Fruit fly (Drosophila melanogaster) whole organism, adult: ENCODE measurements around the gene RhoGAP5A.
A peak's percentile ranks its signal among the peaks of the same experiment; 100 is the strongest.

Source experiments
- CG11617 ChIP-seq: fragments of 200-800 bp; sonication (Bioruptor generic); optimal IDR thresholded peaks from 2 replicates; lab custom pipeline; 2017; ENCODE audit warnings: mild to moderate bottlenecking, missing biosample characterization, missing genetic modification reagents, missing genetic modification characterization
- CG12768 ChIP-seq: fragments of 200-800 bp; sonication (Bioruptor generic); optimal IDR thresholded peaks from 2 replicates; lab custom pipeline; 2017; ENCODE audit warnings: missing biosample characterization, missing genetic modification characterization, mild to moderate bottlenecking, moderate library complexity, missing genetic modification reagents
- CG14711 ChIP-seq: fragments of 200-800 bp; sonication (Bioruptor generic); optimal IDR thresholded peaks from 2 replicates; lab custom pipeline; 2018; ENCODE audit warnings: missing biosample characterization, mild to moderate bottlenecking, missing genetic modification characterization, moderate library complexity
- CG1620 ChIP-seq: fragments of 200-800 bp; sonication (Bioruptor generic); optimal IDR thresholded peaks from 2 replicates; lab custom pipeline; 2016; ENCODE audit warnings: missing biosample characterization, missing genetic modification characterization
- CG33017 ChIP-seq: fragments of 200-800 bp; sonication (Bioruptor generic); optimal IDR thresholded peaks from 2 replicates; lab custom pipeline; 2018; ENCODE audit warnings: missing biosample characterization, mild to moderate bottlenecking, missing genetic modification characterization, moderate library complexity
- CG5204 ChIP-seq: fragments of 200-800 bp; sonication (Bioruptor generic); optimal IDR thresholded peaks from 2 replicates; lab custom pipeline; 2016; ENCODE audit warnings: missing biosample characterization, missing genetic modification characterization
- CG7045 ChIP-seq: fragments of 200-800 bp; sonication (Bioruptor generic); optimal IDR thresholded peaks from 2 replicates; lab custom pipeline; 2017; ENCODE audit warnings: missing biosample characterization, mild to moderate bottlenecking, missing genetic modification characterization
- CG7101 ChIP-seq: fragments of 200-800 bp; sonication (Bioruptor generic); optimal IDR thresholded peaks from 2 replicates; lab custom pipeline; 2018; ENCODE audit warnings: missing biosample characterization, mild to moderate bottlenecking, missing genetic modification characterization, moderate library complexity
- Clk ChIP-seq: fragments of 200-800 bp; sonication (Bioruptor generic); optimal IDR thresholded peaks from 2 replicates; lab custom pipeline; 2017; ENCODE audit warnings: missing biosample characterization, missing genetic modification characterization
- Crg-1 ChIP-seq: fragments of 200-800 bp; sonication (Bioruptor generic); optimal IDR thresholded peaks from 2 replicates; lab custom pipeline; 2016; ENCODE audit warnings: missing biosample characterization, missing genetic modification characterization
- Hr96 ChIP-seq: fragments of 200-800 bp; sonication (Bioruptor generic); optimal IDR thresholded peaks from 2 replicates; lab custom pipeline; 2016; ENCODE audit warnings: missing biosample characterization, missing genetic modification characterization
- Mnt ChIP-seq: fragments of 200-800 bp; sonication (Bioruptor generic); optimal IDR thresholded peaks from 2 replicates; lab custom pipeline; 2016; ENCODE audit warnings: missing biosample characterization, mild to moderate bottlenecking, missing genetic modification characterization
- bab1 ChIP-seq: fragments of 200-800 bp; sonication (Bioruptor generic); optimal IDR thresholded peaks from 3 replicates; lab custom pipeline; 2019; ENCODE audit warnings: missing biosample characterization, mild to moderate bottlenecking, missing genetic modification characterization, moderate library complexity
- cic ChIP-seq: fragments of 200-800 bp; sonication (Bioruptor generic); optimal IDR thresholded peaks from 2 replicates; lab custom pipeline; 2017; ENCODE audit warnings: missing biosample characterization, mild to moderate bottlenecking, missing genetic modification characterization, moderate library complexity
- cnc ChIP-seq, 2 experiments: fragments of >200 bp; optimal IDR thresholded peaks; 2 replicates each; lab custom pipeline; 2017
- kay ChIP-seq: fragments of 200-800 bp; sonication (Bioruptor generic); peaks from one replicate; lab custom pipeline; 2016; ENCODE audit warnings: missing biosample characterization, missing genetic modification characterization, borderline replicate concordance
- ovo ChIP-seq: fragments of 200-800 bp; sonication (Bioruptor generic); optimal IDR thresholded peaks from 2 replicates; lab custom pipeline; 2016; ENCODE audit warnings: missing biosample characterization, missing genetic modification characterization
- pad ChIP-seq: fragments of 200-800 bp; sonication (Bioruptor generic); optimal IDR thresholded peaks from 3 replicates; lab custom pipeline; 2017; ENCODE audit warnings: missing biosample characterization, missing genetic modification characterization, mild to moderate bottlenecking, moderate library complexity, missing genetic modification reagents
- tj ChIP-seq: fragments of 200-800 bp; sonication (Bioruptor generic); optimal IDR thresholded peaks from 3 replicates; lab custom pipeline; 2017; ENCODE audit warnings: missing biosample characterization, mild to moderate bottlenecking, missing genetic modification characterization, moderate library complexity
- toe ChIP-seq: fragments of 200-800 bp; sonication (Bioruptor generic); optimal IDR thresholded peaks from 2 replicates; lab custom pipeline; 2016; ENCODE audit warnings: missing biosample characterization, missing genetic modification characterization

The RhoGAP5A gene

dm6 chrX:5618562-5618961 lies at the start of gene RhoGAP5A:
TSS of gene RhoGAP5A (minus strand) at chrX:5618806.
- TF ChIP-seq CG12768 (GFP tag; lab: Kevin White, UChicago) = no peak
- TF ChIP-seq tj = no peak
- no peak for TF ChIP-seq Hr96 (GFP tag; lab: Kevin White, UChicago)
- TF ChIP-seq CG5204 = no peak
- TF ChIP-seq CG7045 (GFP tag; lab: Kevin White, UChicago) = no peak
- TF ChIP-seq toe (GFP tag; lab: Kevin White, UChicago) = no peak
- TF ChIP-seq ovo = no peak
- TF ChIP-seq kay = no peak
- TF ChIP-seq cic (GFP tag; lab: Kevin White, UChicago) = no peak
- TF ChIP-seq Mnt (GFP tag; lab: Kevin White, UChicago) = no peak
- TF ChIP-seq cnc (optimal IDR thresholded peaks at IDR 0.05; lab: Kevin White, UChicago) = no peak
- no peak for TF ChIP-seq Crg-1 (GFP tag; lab: Kevin White, UChicago)
- TF ChIP-seq CG1620 = no peak
- no peak for TF ChIP-seq pad (GFP tag; lab: Kevin White, UChicago)
- TF ChIP-seq CG11617 = no peak
- no peak for TF ChIP-seq CG33017
- no peak for TF ChIP-seq bab1
- TF ChIP-seq CG7101 (tag; lab: Kevin White, UChicago) = no peak
- TF ChIP-seq CG14711 (tag; lab: Kevin White, UChicago) = no peak

dm6 chrX:5665902-5666301 lies 47.3 kb upstream of the RhoGAP5A start, which contains the start of the genes Sirt4 and CG4119:
TSS of gene Sirt4 (minus strand) at chrX:5665940.
TSS of gene CG4119 (plus strand) at chrX:5666052.
- TF ChIP-seq CG5204 = no peak
- TF ChIP-seq cnc (optimal IDR thresholded peaks at IDR 0.05; lab: Kevin White, UChicago) = no peak
- peak; percentile 59 for TF ChIP-seq Crg-1 (GFP tag; lab: Kevin White, UChicago)
- TF ChIP-seq CG7045 (GFP tag; lab: Kevin White, UChicago) = no peak
- TF ChIP-seq CG33017 = no peak
- no peak for TF ChIP-seq CG11617
- TF ChIP-seq cic (GFP tag; lab: Kevin White, UChicago) = peak; percentile 34
- TF ChIP-seq bab1 = peak; percentile 65
- TF ChIP-seq Mnt (GFP tag; lab: Kevin White, UChicago) = peak; percentile 68
- peak; percentile 7 for TF ChIP-seq toe (GFP tag; lab: Kevin White, UChicago)
- TF ChIP-seq Clk (GFP tag; lab: Kevin White, UChicago) = no peak
- TF ChIP-seq CG1620 = peak; percentile 44
- no peak for TF ChIP-seq CG12768 (GFP tag; lab: Kevin White, UChicago)
- peak; percentile 62 for TF ChIP-seq tj
- no peak for TF ChIP-seq kay
- TF ChIP-seq Hr96 (GFP tag; lab: Kevin White, UChicago) = no peak
- TF ChIP-seq CG14711 (tag; lab: Kevin White, UChicago) = peak; percentile 15
- peak; percentile 2 for TF ChIP-seq CG7101 (tag; lab: Kevin White, UChicago)
- peak; percentile 27 for TF ChIP-seq pad (GFP tag; lab: Kevin White, UChicago)
- no peak for TF ChIP-seq ovo

DNA sequence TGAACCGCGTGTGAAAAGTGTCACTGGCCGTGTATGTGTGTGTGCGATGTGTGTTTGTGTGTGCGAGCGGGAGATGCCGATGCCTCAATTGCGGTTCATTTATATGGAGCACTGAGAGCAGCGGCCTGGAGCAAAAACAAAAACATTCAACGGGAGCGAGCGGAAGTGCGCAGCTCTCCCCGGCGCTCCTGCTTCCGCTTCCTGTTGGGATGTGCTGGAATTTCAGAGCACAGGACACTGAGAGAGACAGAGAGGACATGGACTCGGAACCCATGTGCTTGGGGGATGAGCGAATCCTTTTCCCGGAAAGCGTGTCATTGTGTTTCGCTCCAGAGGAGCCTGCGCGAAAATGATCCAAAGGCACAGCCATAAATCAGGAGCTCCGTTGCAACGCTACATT lies 45.6 kb upstream of the RhoGAP5A start:
- TF ChIP-seq CG1620 = no peak
- peak; percentile 33 for TF ChIP-seq Mnt (GFP tag; lab: Kevin White, UChicago)
- peak; percentile 4 for TF ChIP-seq pad (GFP tag; lab: Kevin White, UChicago)
- TF ChIP-seq CG7045 (GFP tag; lab: Kevin White, UChicago) = no peak

- TF ChIP-seq CG7045 (GFP tag; lab: Kevin White, UChicago) (no peak), CG33017 (no peak), CG14711 (tag; lab: Kevin White, UChicago) (no peak), CG7101 (tag; lab: Kevin White, UChicago) (no peak), CG12768 (GFP tag; lab: Kevin White, UChicago) (no peak), Clk (GFP tag; lab: Kevin White, UChicago) (no peak), CG1620 (no peak), pad (GFP tag; lab: Kevin White, UChicago) (no peak), Crg-1 (GFP tag; lab: Kevin White, UChicago) (no peak), cic (GFP tag; lab: Kevin White, UChicago) (no peak), CG5204 (no peak), CG11617 (no peak), tj (no peak), Mnt (GFP tag; lab: Kevin White, UChicago) (no peak)
Measured at dm6 chrX:5662761-5663160, 44.2 kb upstream of the RhoGAP5A start, which contains the start of gene OtopLc. TSS of gene OtopLc (minus strand) at chrX:5662861.

- no peak for TF ChIP-seq CG12768 (GFP tag; lab: Kevin White, UChicago)
- peak; percentile 53 for TF ChIP-seq pad (GFP tag; lab: Kevin White, UChicago)
Measured at dm6 chrX:5661971-5662370, 43.4 kb upstream of the RhoGAP5A start.

- TF ChIP-seq Mnt (GFP tag; lab: Kevin White, UChicago) (no peak), CG12768 (GFP tag; lab: Kevin White, UChicago) (no peak), pad (GFP tag; lab: Kevin White, UChicago) (peak; percentile 96), CG7045 (GFP tag; lab: Kevin White, UChicago) (no peak)
Measured at dm6 chrX:5649998-5650397, 31.4 kb upstream of the RhoGAP5A start.

DNA sequence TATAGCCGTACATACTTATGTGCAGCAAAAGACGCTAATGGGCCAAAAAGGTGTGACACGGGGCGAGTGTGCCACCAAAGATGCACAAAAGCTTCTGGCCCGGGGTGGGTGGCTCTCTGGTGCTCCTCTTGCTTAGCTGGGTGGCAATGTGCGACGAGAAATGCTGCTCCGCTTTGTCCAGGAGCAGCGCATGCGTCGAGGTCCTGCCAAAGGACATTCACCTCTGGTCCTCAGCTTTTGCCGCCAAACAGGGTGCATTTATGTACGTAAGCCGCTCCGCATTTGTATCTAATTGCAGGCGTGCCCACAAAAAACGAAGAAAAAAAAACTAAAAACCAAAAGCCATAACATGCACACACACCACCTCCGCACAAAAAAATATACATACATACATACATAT lies 30.8 kb upstream of the RhoGAP5A start:
- no peak for TF ChIP-seq ovo
